Fruit fly (Drosophila melanogaster) whole organism, embryonic: ENCODE data around the gene Snx3.

Experiments
- Atf3 ChIP-seq: fragments of 200-800 bp; sonication (Bioruptor generic); optimal IDR thresholded peaks from 3 replicates; lab custom pipeline; 2016; ENCODE audit warnings: missing biosample characterization, missing genetic modification characterization
- Bteb2 ChIP-seq: fragments of 200-800 bp; sonication (Bioruptor generic); optimal IDR thresholded peaks from 2 replicates; lab custom pipeline; 2016; ENCODE audit warnings: missing biosample characterization, missing genetic modification characterization
- CG10959 ChIP-seq: fragments of 200-800 bp; sonication (Bioruptor generic); IDR thresholded peaks from 2 replicates; pipeline ENCODE4 v1.3.6; 2022; ENCODE audit warnings: missing biosample characterization, missing genetic modification characterization
- CG13894 ChIP-seq: fragments of 200-800 bp; sonication (Bioruptor generic); optimal IDR thresholded peaks from 3 replicates; lab custom pipeline; 2018; ENCODE audit warnings: missing biosample characterization, mild to moderate bottlenecking, missing genetic modification characterization, moderate library complexity
- CG15073 ChIP-seq: fragments of 200-800 bp; sonication (Bioruptor generic); optimal IDR thresholded peaks from 2 replicates; lab custom pipeline; 2016; ENCODE audit warnings: missing biosample characterization, missing genetic modification characterization
- CG15479 ChIP-seq: fragments of 200-800 bp; sonication (Bioruptor generic); optimal IDR thresholded peaks from 3 replicates; lab custom pipeline; 2019; ENCODE audit warnings: missing biosample characterization, mild to moderate bottlenecking, missing genetic modification characterization, moderate library complexity
- CG1603 ChIP-seq: fragments of 200-800 bp; sonication (Bioruptor generic); optimal IDR thresholded peaks from 2 replicates; lab custom pipeline; 2019; ENCODE audit warnings: missing biosample characterization, mild to moderate bottlenecking, missing genetic modification characterization, moderate library complexity
- CG17912 ChIP-seq: fragments of 200-800 bp; sonication (Bioruptor generic); optimal IDR thresholded peaks from 2 replicates; lab custom pipeline; 2018; ENCODE audit warnings: missing biosample characterization, mild to moderate bottlenecking, missing genetic modification characterization
- CG18262 ChIP-seq: fragments of 200-800 bp; optimal IDR thresholded peaks from 3 replicates; lab custom pipeline; 2019; ENCODE audit warnings: missing biosample characterization, mild to moderate bottlenecking, missing genetic modification characterization, moderate library complexity
- CG18476 ChIP-seq: fragments of 200-800 bp; sonication (Bioruptor generic); optimal IDR thresholded peaks from 2 replicates; lab custom pipeline; 2016; ENCODE audit warnings: missing biosample characterization, mild to moderate bottlenecking, missing genetic modification characterization
- CG2202 ChIP-seq: fragments of 200-800 bp; sonication (Bioruptor generic); optimal IDR thresholded peaks from 2 replicates; lab custom pipeline; 2018; ENCODE audit warnings: missing biosample characterization, mild to moderate bottlenecking, missing genetic modification characterization
- CG2712 ChIP-seq: fragments of 200-800 bp; optimal IDR thresholded peaks from 3 replicates; lab custom pipeline; 2019; ENCODE audit warnings: missing biosample characterization, mild to moderate bottlenecking, missing genetic modification characterization, moderate library complexity
- CG3065 ChIP-seq: fragments of 200-800 bp; sonication (Bioruptor generic); optimal IDR thresholded peaks from 2 replicates; lab custom pipeline; 2016; ENCODE audit warnings: missing biosample characterization, missing genetic modification characterization
- CG3407 ChIP-seq: fragments of 200-800 bp; sonication (Bioruptor generic); optimal IDR thresholded peaks from 2 replicates; lab custom pipeline; 2018; ENCODE audit warnings: missing biosample characterization, mild to moderate bottlenecking, missing genetic modification characterization
- CG4424 ChIP-seq: fragments of 200-800 bp; sonication (Bioruptor generic); optimal IDR thresholded peaks from 3 replicates; lab custom pipeline; 2016; ENCODE audit warnings: missing biosample characterization, missing genetic modification characterization
- CG5953 ChIP-seq: fragments of 200-800 bp; sonication (Bioruptor generic); IDR thresholded peaks from 2 replicates; pipeline ENCODE4 v1.3.6; 2022; ENCODE audit warnings: missing biosample characterization, missing genetic modification characterization
- CG8089 ChIP-seq: fragments of 200-800 bp; sonication (Bioruptor generic); optimal IDR thresholded peaks from 3 replicates; lab custom pipeline; 2016; ENCODE audit warnings: missing biosample characterization, missing genetic modification characterization
- CG9817 ChIP-seq: fragments of 200-800 bp; sonication (Bioruptor generic); optimal IDR thresholded peaks from 2 replicates; lab custom pipeline; 2018; ENCODE audit warnings: missing biosample characterization, mild to moderate bottlenecking, missing genetic modification characterization, moderate library complexity
- Doc3 ChIP-seq: fragments of 200-800 bp; sonication (Bioruptor generic); IDR thresholded peaks from 3 replicates; pipeline ENCODE4 v1.3.6; 2022; ENCODE audit warnings: missing biosample characterization, missing genetic modification characterization; ENCODE audit not compliant: partially characterized antibody
- Elba2 ChIP-seq: fragments of 200-800 bp; sonication (Bioruptor generic); optimal IDR thresholded peaks from 3 replicates; lab custom pipeline; 2016; ENCODE audit warnings: missing biosample characterization, missing genetic modification characterization
- Fer3 ChIP-seq: fragments of 200-800 bp; sonication (Bioruptor generic); optimal IDR thresholded peaks from 2 replicates; lab custom pipeline; 2018; ENCODE audit warnings: missing biosample characterization, mild to moderate bottlenecking, missing genetic modification characterization, moderate library complexity
- Gsc ChIP-seq: fragments of 200-800 bp; sonication (Bioruptor generic); IDR thresholded peaks from 2 replicates; pipeline ENCODE4 v1.3.6; 2022; ENCODE audit warnings: missing biosample characterization, missing genetic modification characterization
- Gug ChIP-seq: fragments of 200-800 bp; sonication (Bioruptor generic); IDR thresholded peaks from 4 replicates; pipeline ENCODE4 v1.3.6; 2022; ENCODE audit warnings: missing biosample characterization, missing genetic modification characterization
- HLHmδ ChIP-seq: fragments of 200-800 bp; sonication (Bioruptor generic); optimal IDR thresholded peaks from 2 replicates; lab custom pipeline; 2018; ENCODE audit warnings: missing biosample characterization, mild to moderate bottlenecking, missing genetic modification characterization, moderate library complexity
- Lhr ChIP-seq: fragments of 200-800 bp; sonication (Bioruptor generic); optimal IDR thresholded peaks from 3 replicates; lab custom pipeline; 2017; ENCODE audit warnings: mild to moderate bottlenecking, missing biosample characterization, missing genetic modification reagents, missing genetic modification characterization
- Lpt ChIP-seq: fragments of >200 bp; optimal IDR thresholded peaks from 2 replicates; lab custom pipeline; 2018; ENCODE audit warnings: missing biosample characterization, missing genetic modification characterization
- Nf-YC ChIP-seq: fragments of 200-800 bp; optimal IDR thresholded peaks from 3 replicates; lab custom pipeline; 2019; ENCODE audit warnings: missing biosample characterization, mild to moderate bottlenecking, missing genetic modification characterization, moderate library complexity
- Sox100B ChIP-seq: fragments of 200-800 bp; sonication (Bioruptor generic); optimal IDR thresholded peaks from 3 replicates; lab custom pipeline; 2018; ENCODE audit warnings: missing biosample characterization, mild to moderate bottlenecking, missing genetic modification characterization
- ara ChIP-seq: fragments of 200-800 bp; sonication (Bioruptor generic); IDR thresholded peaks from 2 replicates; pipeline ENCODE4 v1.3.6; 2022; ENCODE audit warnings: missing biosample characterization, missing genetic modification characterization
- chinmo ChIP-seq: fragments of 200-800 bp; sonication (Bioruptor generic); IDR thresholded peaks from 4 replicates; pipeline ENCODE4 v1.3.6; 2022; ENCODE audit warnings: missing biosample characterization, missing genetic modification characterization; ENCODE audit not compliant: partially characterized antibody
- crp ChIP-seq, 2 experiments: fragments of 200-800 bp; sonication (Bioruptor generic); optimal IDR thresholded peaks; 2 replicates in 1 of 2; 3 replicates in 1 of 2; lab custom pipeline; 2017; ENCODE audit warnings: missing biosample characterization in 2 of 2, missing genetic modification characterization in 2 of 2, mild to moderate bottlenecking in 1 of 2, moderate library complexity in 1 of 2
- da ChIP-seq: fragments of 200-800 bp; sonication (Bioruptor generic); optimal IDR thresholded peaks from 2 replicates; lab custom pipeline; 2016; ENCODE audit warnings: missing biosample characterization, missing genetic modification characterization
- dati ChIP-seq: fragments of 200-800 bp; sonication (Bioruptor generic); IDR thresholded peaks from 2 replicates; pipeline ENCODE4 v1.3.6; 2022; ENCODE audit warnings: missing biosample characterization, missing genetic modification characterization
- dm ChIP-seq: fragments of 200-800 bp; sonication (Bioruptor generic); optimal IDR thresholded peaks from 3 replicates; lab custom pipeline; 2016; ENCODE audit warnings: missing biosample characterization, missing genetic modification characterization
- ewg ChIP-seq: fragments of 200-800 bp; sonication (Bioruptor generic); optimal IDR thresholded peaks from 3 replicates; lab custom pipeline; 2017; ENCODE audit warnings: mild to moderate bottlenecking, missing biosample characterization, missing genetic modification reagents, missing genetic modification characterization
- gem ChIP-seq: fragments of 200-800 bp; sonication (Bioruptor generic); optimal IDR thresholded peaks from 2 replicates; lab custom pipeline; 2019; ENCODE audit warnings: missing biosample characterization, mild to moderate bottlenecking, missing genetic modification characterization, moderate library complexity
- maf-S ChIP-seq: fragments of 200-800 bp; sonication (Bioruptor generic); optimal IDR thresholded peaks from 2 replicates; lab custom pipeline; 2016; ENCODE audit warnings: missing biosample characterization, missing genetic modification characterization
- mld ChIP-seq: fragments of 200-800 bp; sonication (Bioruptor generic); IDR thresholded peaks from 3 replicates; pipeline ENCODE4 v1.3.6; 2022; ENCODE audit warnings: missing biosample characterization, missing genetic modification characterization; ENCODE audit not compliant: partially characterized antibody
- odd ChIP-seq: fragments of 200-800 bp; sonication (Bioruptor generic); optimal IDR thresholded peaks from 2 replicates; lab custom pipeline; 2017; ENCODE audit warnings: missing biosample characterization, mild to moderate bottlenecking, missing genetic modification characterization
- pan ChIP-seq, 4 experiments: fragments of >200 bp in 3 of 4; fragments of 200-800 bp in 1 of 4; sonication (Bioruptor generic) in 1 of 4; optimal IDR thresholded peaks in 3 of 4; IDR thresholded peaks in 1 of 4; 2 replicates each; pipeline versions ENCODE4 v1.3.6 to Lab custom; 2017 to 2022; ENCODE audit warnings: missing biosample characterization in 2 of 4, missing genetic modification characterization in 2 of 4, mixed read lengths in 1 of 4
- psq ChIP-seq: fragments of 200-800 bp; sonication (Bioruptor generic); optimal IDR thresholded peaks from 2 replicates; lab custom pipeline; 2017; ENCODE audit warnings: missing biosample characterization, missing genetic modification characterization
- pzg ChIP-seq: fragments of 200-800 bp; sonication (Bioruptor generic); optimal IDR thresholded peaks from 3 replicates; lab custom pipeline; 2018; ENCODE audit warnings: missing biosample characterization, mild to moderate bottlenecking, missing genetic modification characterization, moderate library complexity
- seq ChIP-seq: fragments of 200-800 bp; sonication (Bioruptor generic); IDR thresholded peaks from 2 replicates; pipeline ENCODE4 v1.3.6; 2022; ENCODE audit warnings: missing biosample characterization, missing genetic modification characterization
- sisA ChIP-seq: fragments of 200-800 bp; sonication (Bioruptor generic); IDR thresholded peaks from 2 replicates; pipeline ENCODE4 v1.3.6; 2022; ENCODE audit warnings: missing biosample characterization, missing genetic modification characterization
- sob ChIP-seq: fragments of 200-800 bp; sonication (Bioruptor generic); IDR thresholded peaks from 2 replicates; pipeline ENCODE4 v1.3.6; 2022; ENCODE audit warnings: missing biosample characterization, missing genetic modification characterization
- tio ChIP-seq: fragments of 200-800 bp; sonication (Bioruptor generic); optimal IDR thresholded peaks from 2 replicates; lab custom pipeline; 2017; ENCODE audit warnings: missing biosample characterization, missing genetic modification characterization, inconsistent platforms
- trem ChIP-seq: fragments of 200-800 bp; optimal IDR thresholded peaks from 3 replicates; lab custom pipeline; 2019; ENCODE audit warnings: missing biosample characterization, mild to moderate bottlenecking, missing genetic modification characterization, moderate library complexity
- vnd ChIP-seq: fragments of 200-800 bp; sonication (Bioruptor generic); IDR thresholded peaks from 3 replicates; pipeline ENCODE4 v1.3.6; 2022; ENCODE audit warnings: missing biosample characterization, missing genetic modification characterization; ENCODE audit not compliant: partially characterized antibody
- zen2 ChIP-seq: fragments of 200-800 bp; sonication (Bioruptor generic); IDR thresholded peaks from 3 replicates; pipeline ENCODE4 v1.3.6; 2022; ENCODE audit warnings: missing biosample characterization, missing genetic modification characterization; ENCODE audit not compliant: partially characterized antibody

Snx3 gene

dm6 chr3R:12627691-12628148 lies at the start of gene Snx3, which contains the start of gene Vha55 (continued):
- TF ChIP-seq CG5953 (GFP tag; lab: Robert Waterston, UW), result no peak
- TF ChIP-seq Gsc (GFP tag; lab: Robert Waterston, UW), result no peak
- TF ChIP-seq dati, result no peak
- TF ChIP-seq CG2202 (tag; lab: Kevin White, UChicago), result peak; percentile 45
- TF ChIP-seq Doc3, result no peak
- TF ChIP-seq da (GFP tag; lab: Kevin White, UChicago), result peak; percentile 39
- peak; percentile 78 for TF ChIP-seq Gug (GFP tag; lab: Robert Waterston, UW)
- peak; percentile 69 for TF ChIP-seq CG17912 (GFP tag; lab: Kevin White, UChicago)
- TF ChIP-seq sob (GFP tag; lab: Robert Waterston, UW), result no peak
- no peak for TF ChIP-seq pan (optimal IDR thresholded peaks at IDR 0.05; lab: Kevin White, UChicago)
- TF ChIP-seq pan (GFP tag; optimal IDR thresholded peaks at IDR 0.05 in 1 of 2, IDR thresholded peaks at IDR 0.05 in 1 of 2), result no peak
- no peak for TF ChIP-seq vnd (GFP tag; lab: Robert Waterston, UW)
- no peak for TF ChIP-seq sisA (GFP tag; lab: Robert Waterston, UW)
- TF ChIP-seq CG8089, result peak; percentile 51
- TF ChIP-seq CG15479, result no peak
- no peak for TF ChIP-seq chinmo (GFP tag; lab: Robert Waterston, UW)
- peak; percentile 91 for TF ChIP-seq trem (tag; lab: Kevin White, UChicago)
- TF ChIP-seq odd (GFP tag; lab: Kevin White, UChicago), result no peak
- no peak for TF ChIP-seq seq (GFP tag; lab: Robert Waterston, UW)
- peak; percentile 76 for TF ChIP-seq HLHmδ (GFP tag; lab: Kevin White, UChicago)
- TF ChIP-seq CG18262 (tag; lab: Kevin White, UChicago), result peak; percentile 23
- peak; percentile 60 for TF ChIP-seq psq (GFP tag; lab: Kevin White, UChicago)
- peak; percentile 91 for TF ChIP-seq CG13894 (tag; lab: Kevin White, UChicago)
- no peak for TF ChIP-seq Sox100B (GFP tag; lab: Kevin White, UChicago)
- peak; percentile 54 for TF ChIP-seq CG2712
- peak; percentile 85 for TF ChIP-seq Bteb2
- peak; percentile 99 for TF ChIP-seq Lhr (GFP tag; lab: Kevin White, UChicago)
- peak; percentile 96 for TF ChIP-seq CG1603
- TF ChIP-seq pzg, result peak; percentile 100
- no peak for TF ChIP-seq ara (GFP tag; lab: Robert Waterston, UW)
- no peak for TF ChIP-seq CG15073 (GFP tag; lab: Kevin White, UChicago)
- no peak for TF ChIP-seq tio (GFP tag; lab: Kevin White, UChicago)
- no peak for TF ChIP-seq CG3407 (GFP tag; lab: Kevin White, UChicago)
- TF ChIP-seq CG18476, result peak; percentile 8
- peak in 1 of 2 experiments; percentile 82 for TF ChIP-seq crp (GFP tag; optimal IDR thresholded peaks at IDR 0.05; lab: Kevin White, UChicago)
- no peak for TF ChIP-seq Elba2 (GFP tag; lab: Kevin White, UChicago)
- peak; percentile 62 for TF ChIP-seq Nf-YC (tag; lab: Kevin White, UChicago)
- peak; percentile 70 for TF ChIP-seq maf-S (GFP tag; lab: Kevin White, UChicago)
- TF ChIP-seq CG3065 (GFP tag; lab: Kevin White, UChicago), result peak; percentile 67
- peak; percentile 46 for TF ChIP-seq ewg
- peak; percentile 95 for TF ChIP-seq Atf3
- no peak for TF ChIP-seq mld (GFP tag; lab: Robert Waterston, UW)
- TF ChIP-seq Lpt (GFP tag; lab: Kevin White, UChicago), result no peak
- peak; percentile 43 for TF ChIP-seq gem (tag; lab: Kevin White, UChicago)
- TF ChIP-seq dm (GFP tag; lab: Kevin White, UChicago), result peak; percentile 97
- TF ChIP-seq CG4424 (GFP tag; lab: Kevin White, UChicago), result peak; percentile 63
- peak; percentile 71 for TF ChIP-seq CG9817 (tag; lab: Kevin White, UChicago)
- peak; percentile 57 for TF ChIP-seq Fer3 (tag; lab: Kevin White, UChicago)
- TF ChIP-seq CG10959 (GFP tag; lab: Robert Waterston, UW), result no peak
- TF ChIP-seq zen2, result no peak
